Fruit fly (Drosophila melanogaster): ENCODE measurements around the gene lin-28.

lin-28 gene

DNA sequence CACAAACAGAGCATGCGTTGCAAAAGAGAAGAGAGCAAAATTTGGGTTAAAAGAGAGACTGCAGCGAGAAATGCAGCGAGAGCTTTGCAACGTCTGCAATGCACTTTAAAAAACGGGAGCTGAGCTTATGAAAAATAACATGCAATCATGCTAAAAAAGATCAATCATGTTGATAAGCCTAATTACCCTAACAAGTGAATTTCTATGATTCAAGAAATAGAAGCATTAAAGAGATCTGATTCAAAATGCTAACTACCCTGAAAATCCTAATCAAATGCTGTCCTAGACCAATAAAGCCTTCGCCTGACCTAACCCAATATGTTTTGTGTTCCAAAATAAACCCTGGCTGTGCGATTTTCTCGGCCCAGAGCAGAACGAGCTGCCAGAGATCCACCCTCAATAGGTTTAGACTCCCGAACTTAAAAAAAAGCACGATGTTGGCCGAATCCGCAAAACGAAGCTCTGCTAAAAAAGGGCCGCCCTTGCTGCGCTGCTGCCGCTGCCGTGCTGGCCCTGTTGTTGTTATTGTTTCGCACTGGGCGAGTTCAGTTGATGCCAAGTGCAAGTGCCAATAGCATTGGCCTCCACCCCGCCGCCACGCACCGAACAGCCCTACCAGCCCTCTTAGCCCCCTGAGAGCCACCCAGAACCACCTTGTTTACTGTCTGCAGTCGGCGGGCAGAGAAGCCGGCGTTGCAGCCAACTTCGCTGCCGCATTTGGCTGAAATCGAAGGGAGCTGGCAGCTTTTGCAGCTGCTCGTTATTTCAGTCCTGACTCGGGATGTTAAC is 19.1 kb upstream of the lin-28 start (continued):
- TF ChIP-seq CG15336 (GFP tag; IDR thresholded peaks at IDR 0.05): peak; percentile 56
- no peak for TF ChIP-seq CG16779 (tag; optimal IDR thresholded peaks at IDR 0.05)
- peak; percentile 8 for TF ChIP-seq topi (GFP tag; optimal IDR thresholded peaks at IDR 0.05)
- TF ChIP-seq Met (GFP tag; optimal IDR thresholded peaks at IDR 0.05): peak; percentile 4
- no peak for TF ChIP-seq CG6276 (GFP tag; optimal IDR thresholded peaks at IDR 0.05)
- peak; percentile 44; the same call in 2 of the 3 replicates for TF ChIP-seq CG6163 (GFP tag; IDR thresholded peaks at IDR 0.05)
- TF ChIP-seq dsx (GFP tag; optimal IDR thresholded peaks at IDR 0.05; ENCODE audit: poor library complexity, severe bottlenecking): peak; percentile 9
- peak; percentile 50 for TF ChIP-seq svp (GFP tag)
- peak; percentile 55 for TF ChIP-seq CG32006 (GFP tag; optimal IDR thresholded peaks at IDR 0.05)
- TF ChIP-seq CG34406 (GFP tag; optimal IDR thresholded peaks at IDR 0.05): peak; percentile 29
- TF ChIP-seq Eip75B (GFP tag; optimal IDR thresholded peaks at IDR 0.05): peak; percentile 7
- TF ChIP-seq CG10669 (GFP tag; optimal IDR thresholded peaks at IDR 0.05): peak; percentile 34

DNA sequence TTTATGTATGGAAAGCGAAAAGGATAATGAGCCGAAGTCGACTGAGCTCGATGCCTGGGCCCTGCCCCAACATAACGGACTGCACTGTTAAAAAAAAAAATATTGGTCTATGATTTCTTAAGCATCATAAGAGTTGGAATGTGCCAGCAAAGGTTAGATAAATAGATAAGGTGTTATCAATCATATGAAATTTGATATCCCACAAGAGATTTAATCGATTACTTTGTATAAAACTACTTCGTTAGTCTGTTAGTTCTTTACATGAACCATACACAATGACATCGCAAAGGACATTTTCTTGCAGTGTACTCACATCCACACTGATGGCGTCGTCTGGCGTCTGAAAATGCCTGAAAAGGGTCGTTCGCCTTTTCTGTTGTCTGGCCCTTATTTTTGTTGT is 17.0 kb upstream of the lin-28 start:
- TF ChIP-seq dac (GFP tag; optimal IDR thresholded peaks at IDR 0.05): no peak
- no peak for TF ChIP-seq CG11902 (GFP tag; optimal IDR thresholded peaks at IDR 0.05)
- peak; percentile 59 for TF ChIP-seq Hr4 (GFP tag; optimal IDR thresholded peaks at IDR 0.05)
- peak; percentile 69 for TF ChIP-seq Met (GFP tag; optimal IDR thresholded peaks at IDR 0.05)
- TF ChIP-seq CG16779 (tag; optimal IDR thresholded peaks at IDR 0.05): no peak
- TF ChIP-seq CG6276 (GFP tag; optimal IDR thresholded peaks at IDR 0.05): no peak
- TF ChIP-seq Sox102F (GFP tag; optimal IDR thresholded peaks at IDR 0.05): peak; percentile 66
- TF ChIP-seq lz (GFP tag; optimal IDR thresholded peaks at IDR 0.05): peak; percentile 71
- peak; percentile 22 for TF ChIP-seq CG8319 (GFP tag; optimal IDR thresholded peaks at IDR 0.05)
- peak; percentile 45 for TF ChIP-seq spab (GFP tag; optimal IDR thresholded peaks at IDR 0.05)
- TF ChIP-seq cyc (GFP tag; optimal IDR thresholded peaks at IDR 0.05): peak; percentile 47
- TF ChIP-seq Gug (GFP tag; IDR thresholded peaks at IDR 0.05): no peak
- no peak for TF ChIP-seq CG11762 (GFP tag; optimal IDR thresholded peaks at IDR 0.05; ENCODE audit: insufficient read depth)
- TF ChIP-seq CG10631 (GFP tag; optimal IDR thresholded peaks at IDR 0.05): peak; percentile 44
- peak in 1 of 2 experiments; percentile 28 for TF ChIP-seq salr (GFP tag; optimal IDR thresholded peaks at IDR 0.05)
- peak; percentile 46 for TF ChIP-seq Smox (GFP tag; optimal IDR thresholded peaks at IDR 0.05)
- TF ChIP-seq OdsH (GFP tag; optimal IDR thresholded peaks at IDR 0.05): peak; percentile 38
- TF ChIP-seq Hr39 (GFP tag; optimal IDR thresholded peaks at IDR 0.05): peak; percentile 56
- no peak for TF ChIP-seq CG15336 (GFP tag; IDR thresholded peaks at IDR 0.05)
- TF ChIP-seq esn (GFP tag; optimal IDR thresholded peaks at IDR 0.05): peak; percentile 60
- peak; percentile 8 for TF ChIP-seq Ets21C (GFP tag; optimal IDR thresholded peaks at IDR 0.05)
- TF ChIP-seq svp (GFP tag): peak; percentile 85
- peak; percentile 61 for TF ChIP-seq topi (GFP tag; optimal IDR thresholded peaks at IDR 0.05)
- TF ChIP-seq vri (GFP tag; optimal IDR thresholded peaks at IDR 0.05): no peak
- TF ChIP-seq dsx (GFP tag; optimal IDR thresholded peaks at IDR 0.05; ENCODE audit: poor library complexity, severe bottlenecking): peak; percentile 29
- TF ChIP-seq achi (GFP tag; optimal IDR thresholded peaks at IDR 0.05): peak; percentile 50
- TF ChIP-seq Eip75B (GFP tag; optimal IDR thresholded peaks at IDR 0.05): peak; percentile 73
- peak; percentile 20 for TF ChIP-seq Sox15 (GFP tag; optimal IDR thresholded peaks at IDR 0.05)
- TF ChIP-seq CG3919 (GFP tag; optimal IDR thresholded peaks at IDR 0.05): peak; percentile 51
- peak; percentile 44 for TF ChIP-seq CG34406 (GFP tag; optimal IDR thresholded peaks at IDR 0.05)
- 0 out of 3 replicates have a peak, but pooled peaks have one; percentile 31 for TF ChIP-seq CG8119 (GFP tag; IDR thresholded peaks at IDR 0.05)
- peak; percentile 32 for TF ChIP-seq CG9139 (GFP tag; optimal IDR thresholded peaks at IDR 0.05)
- peak; percentile 63 for TF ChIP-seq CG10669 (GFP tag; optimal IDR thresholded peaks at IDR 0.05)
- TF ChIP-seq CG8632 (GFP tag; optimal IDR thresholded peaks at IDR 0.05): peak; percentile 44
- TF ChIP-seq ss (GFP tag; optimal IDR thresholded peaks at IDR 0.05): peak; percentile 19 to 65
- TF ChIP-seq Ets96B (tag; optimal IDR thresholded peaks at IDR 0.05): peak; percentile 58
- TF ChIP-seq CG4318 (GFP tag; optimal IDR thresholded peaks at IDR 0.05): peak; percentile 17
- TF ChIP-seq CG11294 (GFP tag; IDR thresholded peaks at IDR 0.05): no peak
- no peak for TF ChIP-seq CG6854 (GFP tag; optimal IDR thresholded peaks at IDR 0.05)
- TF ChIP-seq CG6808 (GFP tag; optimal IDR thresholded peaks at IDR 0.05): peak; percentile 65
- TF ChIP-seq Sox14 (GFP tag; optimal IDR thresholded peaks at IDR 0.05): peak; percentile 62
- TF ChIP-seq Lpt (GFP tag; optimal IDR thresholded peaks at IDR 0.05): peak; percentile 14
- TF ChIP-seq eg (GFP tag; IDR thresholded peaks at IDR 0.05): no peak
- TF ChIP-seq net (GFP tag; optimal IDR thresholded peaks at IDR 0.05): no peak
